Fruit fly (Drosophila melanogaster) whole organism, embryonic: Measurements from ENCODE around the gene fln.
A peak's percentile ranks its signal among the peaks of the same experiment; 100 is the strongest.

Source experiments
- Bteb2 ChIP-seq: fragments of 200-800 bp; sonication (Bioruptor generic); optimal IDR thresholded peaks from 2 replicates; lab custom pipeline; 2016; ENCODE audit warnings: missing biosample characterization, missing genetic modification characterization
- CG10267 ChIP-seq: fragments of 200-800 bp; sonication (Bioruptor generic); optimal IDR thresholded peaks from 2 replicates; lab custom pipeline; 2018; ENCODE audit warnings: missing biosample characterization, mild to moderate bottlenecking, missing genetic modification characterization, moderate library complexity
- CG10543 ChIP-seq: fragments of 200-800 bp; sonication (Bioruptor generic); optimal IDR thresholded peaks from 3 replicates; lab custom pipeline; 2017; ENCODE audit warnings: missing biosample characterization, mild to moderate bottlenecking, missing genetic modification characterization, moderate library complexity
- CG11504 ChIP-seq: fragments of 200-800 bp; sonication (Bioruptor generic); optimal IDR thresholded peaks from 3 replicates; lab custom pipeline; 2019; ENCODE audit warnings: missing biosample characterization, mild to moderate bottlenecking, missing genetic modification characterization, moderate library complexity
- CG12104 ChIP-seq: fragments of 200-800 bp; sonication (Bioruptor generic); optimal IDR thresholded peaks from 3 replicates; lab custom pipeline; 2016; ENCODE audit warnings: missing biosample characterization, missing genetic modification characterization
- CG14441 ChIP-seq: fragments of 200-800 bp; sonication (Bioruptor generic); IDR thresholded peaks from 2 replicates; pipeline ENCODE4 v1.3.6; 2022; ENCODE audit warnings: missing biosample characterization, missing genetic modification characterization
- CG15073 ChIP-seq: fragments of 200-800 bp; sonication (Bioruptor generic); optimal IDR thresholded peaks from 2 replicates; lab custom pipeline; 2016; ENCODE audit warnings: missing biosample characterization, missing genetic modification characterization
- CG17359 ChIP-seq: fragments of 200-800 bp; sonication (Bioruptor generic); optimal IDR thresholded peaks from 3 replicates; lab custom pipeline; 2018; ENCODE audit warnings: missing biosample characterization, mild to moderate bottlenecking, missing genetic modification characterization, moderate library complexity
- CG17361 ChIP-seq: fragments of 200-800 bp; sonication (Bioruptor generic); IDR thresholded peaks from 3 replicates; pipeline ENCODE4 v1.3.6; 2022; ENCODE audit warnings: missing biosample characterization, missing genetic modification characterization
- CG17568 ChIP-seq: fragments of 200-800 bp; sonication (Bioruptor generic); optimal IDR thresholded peaks from 2 replicates; lab custom pipeline; 2018; ENCODE audit warnings: missing biosample characterization, mild to moderate bottlenecking, missing genetic modification characterization, moderate library complexity
- CG2199 ChIP-seq: fragments of 200-800 bp; sonication (Bioruptor generic); IDR thresholded peaks from 3 replicates; pipeline ENCODE4 v1.3.6; 2022; ENCODE audit warnings: missing biosample characterization, missing genetic modification characterization
- CG2889 ChIP-seq: fragments of 200-800 bp; sonication (Bioruptor generic); IDR thresholded peaks from 3 replicates; pipeline ENCODE4 v1.3.6; 2022; ENCODE audit warnings: missing biosample characterization, missing genetic modification characterization
- CG30403 ChIP-seq: fragments of 200-800 bp; sonication (Bioruptor generic); optimal IDR thresholded peaks from 3 replicates; lab custom pipeline; 2016; ENCODE audit warnings: missing biosample characterization, missing genetic modification characterization
- CG30431 ChIP-seq: fragments of 200-800 bp; sonication (Bioruptor generic); optimal IDR thresholded peaks from 2 replicates; lab custom pipeline; 2017; ENCODE audit warnings: missing biosample characterization, missing genetic modification characterization
- CG31224 ChIP-seq: fragments of 200-800 bp; sonication (Bioruptor generic); IDR thresholded peaks from 2 replicates; pipeline ENCODE4 v1.3.6; 2022; ENCODE audit warnings: missing biosample characterization, missing genetic modification characterization
- CG31441 ChIP-seq: fragments of 200-800 bp; sonication (Bioruptor generic); IDR thresholded peaks from 2 replicates; pipeline ENCODE4 v1.3.6; 2022; ENCODE audit warnings: missing biosample characterization, missing genetic modification characterization
- CG32532 ChIP-seq: fragments of 200-800 bp; sonication (Bioruptor generic); IDR thresholded peaks from 2 replicates; pipeline ENCODE4 v1.3.6; 2022; ENCODE audit warnings: missing biosample characterization, missing genetic modification characterization
- CG3281 ChIP-seq: fragments of 200-800 bp; sonication (Bioruptor generic); optimal IDR thresholded peaks from 3 replicates; lab custom pipeline; 2017; ENCODE audit warnings: missing biosample characterization, mild to moderate bottlenecking, missing genetic modification characterization
- CG34422 ChIP-seq: fragments of 200-800 bp; sonication (Bioruptor generic); IDR thresholded peaks from 3 replicates; pipeline ENCODE4 v1.3.6; 2022; ENCODE audit warnings: missing biosample characterization, missing genetic modification characterization
- CG4328 ChIP-seq: fragments of 200-800 bp; sonication (Bioruptor generic); optimal IDR thresholded peaks from 3 replicates; lab custom pipeline; 2017; ENCODE audit warnings: missing biosample characterization, missing genetic modification reagents, missing genetic modification characterization
- CG6175 ChIP-seq: fragments of 200-800 bp; sonication (Bioruptor generic); IDR thresholded peaks from 3 replicates; pipeline ENCODE4 v1.3.6; 2022; ENCODE audit warnings: missing biosample characterization, missing genetic modification characterization
- CG6272 ChIP-seq: fragments of 200-800 bp; sonication (Bioruptor generic); IDR thresholded peaks from 2 replicates; pipeline ENCODE4 v1.3.6; 2022; ENCODE audit warnings: missing biosample characterization, missing genetic modification characterization
- CG6654 ChIP-seq: fragments of 200-800 bp; sonication (Bioruptor generic); optimal IDR thresholded peaks from 2 replicates; lab custom pipeline; 2017; ENCODE audit warnings: missing biosample characterization, mild to moderate bottlenecking, missing genetic modification characterization
- CG6689 ChIP-seq: fragments of 200-800 bp; sonication (Bioruptor generic); IDR thresholded peaks from 2 replicates; pipeline ENCODE4 v1.3.6; 2022; ENCODE audit warnings: missing biosample characterization, missing genetic modification characterization
- CG7271 ChIP-seq: fragments of 200-800 bp; sonication (Bioruptor generic); optimal IDR thresholded peaks from 2 replicates; lab custom pipeline; 2018; ENCODE audit warnings: missing biosample characterization, mild to moderate bottlenecking, missing genetic modification characterization, moderate library complexity
- CG8478 ChIP-seq: fragments of >200 bp; optimal IDR thresholded peaks from 2 replicates; lab custom pipeline; 2018
- CG9609 ChIP-seq: fragments of 200-800 bp; sonication (Bioruptor generic); optimal IDR thresholded peaks from 3 replicates; lab custom pipeline; 2016; ENCODE audit warnings: missing biosample characterization, missing genetic modification characterization
- Dfd ChIP-seq, 2 experiments: fragments of >200 bp; optimal IDR thresholded peaks; 2 replicates each; lab custom pipeline; 2017; ENCODE audit warnings: missing biosample characterization in 2 of 2, missing genetic modification characterization in 2 of 2
- H2.0 ChIP-seq: fragments of 200-800 bp; sonication (Bioruptor generic); IDR thresholded peaks from 2 replicates; pipeline ENCODE4 v1.3.6; 2022; ENCODE audit warnings: missing biosample characterization, missing genetic modification characterization
- HLH3B ChIP-seq: fragments of 200-800 bp; sonication (Bioruptor generic); IDR thresholded peaks from 2 replicates; pipeline ENCODE4 v1.3.6; 2022; ENCODE audit warnings: missing biosample characterization, missing genetic modification characterization
- Hr51 ChIP-seq, 2 experiments: fragments of 200-800 bp; sonication (Bioruptor generic); optimal IDR thresholded peaks; 2 replicates in 1 of 2; 3 replicates in 1 of 2; lab custom pipeline; 2016 to 2018; ENCODE audit warnings: missing biosample characterization in 2 of 2, missing genetic modification characterization in 2 of 2, mild to moderate bottlenecking in 1 of 2, moderate library complexity in 1 of 2
- Max ChIP-seq: fragments of 200-800 bp; sonication (Bioruptor generic); optimal IDR thresholded peaks from 2 replicates; lab custom pipeline; 2016; ENCODE audit warnings: missing biosample characterization, mild to moderate bottlenecking, missing genetic modification characterization
- Med ChIP-seq: fragments of 200-800 bp; sonication (Bioruptor generic); peaks from one replicate; lab custom pipeline; 2016; ENCODE audit warnings: missing biosample characterization, missing genetic modification characterization, mild to moderate bottlenecking, inconsistent platforms, moderate library complexity
- Mes4 ChIP-seq: fragments of 200-800 bp; sonication (Bioruptor generic); optimal IDR thresholded peaks from 2 replicates; lab custom pipeline; 2016; ENCODE audit warnings: missing biosample characterization, missing genetic modification characterization
- Nf-YB ChIP-seq: fragments of 200-800 bp; sonication (Bioruptor generic); optimal IDR thresholded peaks from 3 replicates; lab custom pipeline; 2019; ENCODE audit warnings: missing biosample characterization, mild to moderate bottlenecking, missing genetic modification characterization, moderate library complexity
- NfI ChIP-seq: fragments of 200-800 bp; sonication (Bioruptor generic); optimal IDR thresholded peaks from 3 replicates; lab custom pipeline; 2018; ENCODE audit warnings: missing biosample characterization, mild to moderate bottlenecking, missing genetic modification characterization, moderate library complexity
- Rx ChIP-seq: fragments of 200-800 bp; sonication (Bioruptor generic); IDR thresholded peaks from 2 replicates; pipeline ENCODE4 v1.3.6; 2022; ENCODE audit warnings: missing biosample characterization, missing genetic modification characterization
- ap ChIP-seq: fragments of 200-800 bp; sonication (Bioruptor generic); IDR thresholded peaks from 2 replicates; pipeline ENCODE4 v1.3.6; 2022; ENCODE audit warnings: missing biosample characterization, missing genetic modification characterization
- bab2 ChIP-seq: fragments of 200-800 bp; sonication (Bioruptor generic); optimal IDR thresholded peaks from 2 replicates; lab custom pipeline; 2016; ENCODE audit warnings: missing biosample characterization, missing genetic modification characterization
- chinmo ChIP-seq: fragments of 200-800 bp; sonication (Bioruptor generic); IDR thresholded peaks from 4 replicates; pipeline ENCODE4 v1.3.6; 2022; ENCODE audit warnings: missing biosample characterization, missing genetic modification characterization; ENCODE audit not compliant: partially characterized antibody
- chm ChIP-seq: fragments of 200-800 bp; sonication (Bioruptor generic); IDR thresholded peaks from 2 replicates; pipeline ENCODE4 v1.3.6; 2022; ENCODE audit warnings: missing biosample characterization, missing genetic modification characterization
- chn ChIP-seq: fragments of 200-800 bp; sonication (Bioruptor generic); optimal IDR thresholded peaks from 2 replicates; lab custom pipeline; 2016; ENCODE audit warnings: missing biosample characterization, missing genetic modification characterization
- dati ChIP-seq: fragments of 200-800 bp; sonication (Bioruptor generic); IDR thresholded peaks from 2 replicates; pipeline ENCODE4 v1.3.6; 2022; ENCODE audit warnings: missing biosample characterization, missing genetic modification characterization
- dmrt99B ChIP-seq: fragments of 200-800 bp; sonication (Bioruptor generic); optimal IDR thresholded peaks from 2 replicates; lab custom pipeline; 2018; ENCODE audit warnings: missing biosample characterization, mild to moderate bottlenecking, missing genetic modification characterization, moderate library complexity
- h ChIP-seq: fragments of >200 bp; optimal IDR thresholded peaks from 2 replicates; lab custom pipeline; 2017
- jumu ChIP-seq: fragments of 200-800 bp; sonication (Bioruptor generic); optimal IDR thresholded peaks from 3 replicates; lab custom pipeline; 2016; ENCODE audit warnings: missing biosample characterization, missing genetic modification characterization
- knrl ChIP-seq: fragments of 200-800 bp; sonication (Bioruptor generic); IDR thresholded peaks from 3 replicates; pipeline ENCODE4 v1.3.6; 2022; ENCODE audit warnings: missing biosample characterization, missing genetic modification characterization; ENCODE audit not compliant: partially characterized antibody
- nom ChIP-seq: fragments of 200-800 bp; sonication (Bioruptor generic); optimal IDR thresholded peaks from 2 replicates; lab custom pipeline; 2017; ENCODE audit warnings: missing biosample characterization, missing genetic modification characterization, mild to moderate bottlenecking, moderate library complexity, missing genetic modification reagents
- row ChIP-seq: fragments of 200-800 bp; sonication (Bioruptor generic); IDR thresholded peaks from 3 replicates; pipeline ENCODE4 v1.3.6; 2022; ENCODE audit warnings: missing biosample characterization, missing genetic modification characterization
- tll ChIP-seq, 2 experiments: fragments of 200-800 bp in 1 of 2; fragments of >200 bp in 1 of 2; sonication (Bioruptor generic) in 1 of 2; optimal IDR thresholded peaks; 2 replicates each; lab custom pipeline; 2017 to 2019; ENCODE audit warnings: missing biosample characterization in 2 of 2, missing genetic modification characterization in 2 of 2, mild to moderate bottlenecking in 1 of 2, moderate library complexity in 1 of 2
- trem ChIP-seq: fragments of 200-800 bp; optimal IDR thresholded peaks from 3 replicates; lab custom pipeline; 2019; ENCODE audit warnings: missing biosample characterization, mild to moderate bottlenecking, missing genetic modification characterization, moderate library complexity
- tx ChIP-seq: fragments of 200-800 bp; sonication (Bioruptor generic); optimal IDR thresholded peaks from 2 replicates; lab custom pipeline; 2016; ENCODE audit warnings: missing biosample characterization, missing genetic modification characterization
- wek ChIP-seq: fragments of 200-800 bp; sonication (Bioruptor generic); optimal IDR thresholded peaks from 3 replicates; lab custom pipeline; 2018; ENCODE audit warnings: missing biosample characterization, mild to moderate bottlenecking, missing genetic modification characterization, moderate library complexity

Gene fln

dm6 chr3L:19945469-19945868, 45.6 kb downstream of the fln start (continued):
- TF ChIP-seq CG31441 (GFP tag; lab: Robert Waterston, UW) = no peak
- no peak for TF ChIP-seq CG17361 (GFP tag; lab: Robert Waterston, UW)
- TF ChIP-seq bab2 (GFP tag; lab: Kevin White, UChicago) = no peak
- TF ChIP-seq CG31224 = no peak
- no peak for TF ChIP-seq dati (GFP tag; lab: Robert Waterston, UW)
- TF ChIP-seq CG14441 (GFP tag; lab: Robert Waterston, UW) = no peak; the same call in 1 of the 2 replicates
- TF ChIP-seq tx (GFP tag; lab: Kevin White, UChicago) = no peak
- TF ChIP-seq dmrt99B = no peak
- TF ChIP-seq CG6689 (GFP tag; lab: Robert Waterston, UW) = peak; percentile 33; the same call in 1 of the 2 replicates
- TF ChIP-seq CG34422 = no peak
- TF ChIP-seq CG32532 = no peak
- TF ChIP-seq CG12104 (GFP tag; lab: Kevin White, UChicago) = peak; percentile 2
- TF ChIP-seq CG10267 = no peak
- no peak for TF ChIP-seq CG6175
- TF ChIP-seq knrl (GFP tag; lab: Robert Waterston, UW) = no peak
- TF ChIP-seq chm = no peak
- TF ChIP-seq wek = no peak
- no peak for TF ChIP-seq Dfd (GFP tag; optimal IDR thresholded peaks at IDR 0.05; lab: Kevin White, UChicago)
- no peak for TF ChIP-seq CG6654 (GFP tag; lab: Kevin White, UChicago)
- no peak for TF ChIP-seq Med (GFP tag; lab: Kevin White, UChicago)
- no peak for TF ChIP-seq CG2889 (GFP tag; lab: Robert Waterston, UW)
- no peak for TF ChIP-seq CG7271
- TF ChIP-seq row (GFP tag; lab: Robert Waterston, UW) = no peak; the same call in 2 of the 3 replicates
- no peak for TF ChIP-seq chn (GFP tag; lab: Kevin White, UChicago)
- no peak for TF ChIP-seq ap (GFP tag; lab: Robert Waterston, UW)
- no peak for TF ChIP-seq tll (GFP tag; optimal IDR thresholded peaks at IDR 0.05; lab: Kevin White, UChicago)
- no peak for TF ChIP-seq CG10543 (GFP tag; lab: Kevin White, UChicago)
- no peak for TF ChIP-seq h (lab: Kevin White, UChicago)
- TF ChIP-seq H2.0 = no peak
- TF ChIP-seq CG30431 (GFP tag; lab: Kevin White, UChicago) = no peak
- TF ChIP-seq CG11504 (tag; lab: Kevin White, UChicago) = peak; percentile 45
- no peak for TF ChIP-seq Max (GFP tag; lab: Kevin White, UChicago)
- TF ChIP-seq Nf-YB (GFP tag; lab: Kevin White, UChicago) = no peak
- no peak for TF ChIP-seq CG9609 (GFP tag; lab: Kevin White, UChicago)
- TF ChIP-seq chinmo (GFP tag; lab: Robert Waterston, UW) = 0 out of 4 replicates have a peak, but pooled peaks have one; percentile 32
- TF ChIP-seq NfI (GFP tag; lab: Kevin White, UChicago) = no peak
- TF ChIP-seq trem = no peak
- no peak for TF ChIP-seq Hr51 (GFP tag; optimal IDR thresholded peaks at IDR 0.05; lab: Kevin White, UChicago)
- no peak for TF ChIP-seq CG2199 (GFP tag; lab: Robert Waterston, UW)
- no peak for TF ChIP-seq CG4328
- TF ChIP-seq HLH3B (GFP tag; lab: Robert Waterston, UW) = no peak
- TF ChIP-seq CG8478 (lab: Kevin White, UChicago) = no peak
- TF ChIP-seq jumu (GFP tag; lab: Kevin White, UChicago) = no peak
- TF ChIP-seq CG3281 (GFP tag; lab: Kevin White, UChicago) = peak; percentile 23
- 0 out of 2 replicates have a peak, but pooled peaks have one; percentile 16 for TF ChIP-seq Rx (GFP tag; lab: Robert Waterston, UW)
- TF ChIP-seq CG6272 (GFP tag; lab: Robert Waterston, UW) = no peak
- no peak for TF ChIP-seq CG17359 (tag; lab: Kevin White, UChicago)
- no peak for TF ChIP-seq CG15073 (GFP tag; lab: Kevin White, UChicago)
- TF ChIP-seq Bteb2 (GFP tag; lab: Kevin White, UChicago) = no peak
- TF ChIP-seq CG17568 = no peak
- no peak for TF ChIP-seq nom (GFP tag; lab: Kevin White, UChicago)
- TF ChIP-seq CG30403 (GFP tag; lab: Kevin White, UChicago) = peak; percentile 33
- TF ChIP-seq Mes4 (GFP tag; lab: Kevin White, UChicago) = no peak
